Fruit fly (Drosophila melanogaster) whole organism, pupa: Measurements from ENCODE around the gene Atg4a.

Source experiments
- Pif1B ChIP-seq: fragments of 200-800 bp; sonication (Bioruptor generic); optimal IDR thresholded peaks from 3 replicates; lab custom pipeline; 2016; ENCODE audit warnings: missing biosample characterization, missing genetic modification characterization
- fd96Ca ChIP-seq: fragments of 200-800 bp; sonication (Bioruptor generic); IDR thresholded peaks from 3 replicates; pipeline ENCODE4 v1.3.6; 2022; ENCODE audit warnings: missing biosample characterization, missing genetic modification characterization
- gl ChIP-seq: fragments of 200-800 bp; sonication (Bioruptor generic); optimal IDR thresholded peaks from 2 replicates; lab custom pipeline; 2018; ENCODE audit warnings: missing biosample characterization, mild to moderate bottlenecking, missing genetic modification characterization

- TF ChIP-seq Pif1B (GFP tag; lab: Kevin White, UChicago) = no peak
- no peak for TF ChIP-seq gl
- TF ChIP-seq fd96Ca = 0 out of 3 replicates have a peak, but pooled peaks have one; percentile 17
Observed at dm6 chr2L:1043195-1043990, 37.3 kb upstream of the Atg4a start.
